Fruit fly (Drosophila melanogaster): ENCODE data around the gene CG4849.

CG4849 gene

DNA sequence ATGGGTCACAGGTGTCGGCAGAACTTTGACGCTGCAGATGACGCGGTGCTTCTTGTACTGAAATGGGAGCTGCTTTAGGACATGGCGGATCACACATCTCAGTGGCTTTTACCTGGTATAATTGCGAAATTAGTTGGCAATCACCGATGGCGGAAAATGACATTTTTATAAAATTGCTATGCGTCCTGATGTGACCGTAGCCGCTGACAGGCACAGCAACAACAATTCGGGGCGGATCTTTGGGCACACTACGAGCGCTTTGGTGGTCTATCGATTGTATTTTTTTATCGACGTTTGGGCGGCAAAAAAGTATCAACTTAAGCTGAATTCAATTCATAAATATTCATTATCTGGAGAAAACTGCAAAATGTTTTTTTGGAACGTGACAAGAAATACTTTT is 9.3 kb upstream of the CG4849 start, which contains the start of gene CG4951 (continued):
- TF ChIP-seq Trl (optimal IDR thresholded peaks at IDR 0.05), result no peak
- TF ChIP-seq Trl (GFP tag; optimal IDR thresholded peaks at IDR 0.05), result no peak
- TF ChIP-seq CG32772 (GFP tag; IDR thresholded peaks at IDR 0.05), result no peak
- no peak for TF ChIP-seq trh (GFP tag; optimal IDR thresholded peaks at IDR 0.05)
- no peak for TF ChIP-seq CG6272 (GFP tag; IDR thresholded peaks at IDR 0.05)
- no peak for TF ChIP-seq CG1529 (GFP tag; optimal IDR thresholded peaks at IDR 0.05)
- TF ChIP-seq insv (GFP tag; optimal IDR thresholded peaks at IDR 0.05), result no peak
- TF ChIP-seq Atf6 (GFP tag; IDR thresholded peaks at IDR 0.05), result no peak
- peak; percentile 78 for TF ChIP-seq CG13287 (GFP tag; IDR thresholded peaks at IDR 0.05; ENCODE audit: partially characterized antibody)
- peak; percentile 40 for TF ChIP-seq CG14710 (tag; optimal IDR thresholded peaks at IDR 0.05)
- TF ChIP-seq Ada2b (GFP tag; IDR thresholded peaks at IDR 0.05), result no peak
- TF ChIP-seq Dref (GFP tag; IDR thresholded peaks at IDR 0.05), result peak; percentile 94
- peak; percentile 57; the same call in 2 of the 3 replicates for TF ChIP-seq CG34224 (GFP tag; IDR thresholded peaks at IDR 0.05; ENCODE audit: partially characterized antibody)
- TF ChIP-seq CG7786 (GFP tag; optimal IDR thresholded peaks at IDR 0.05), result no peak
- TF ChIP-seq CG16813 (GFP tag; IDR thresholded peaks at IDR 0.05; ENCODE audit: partially characterized antibody), result peak; percentile 36; the same call in 1 of the 3 replicates
- no peak for TF ChIP-seq corto (GFP tag; optimal IDR thresholded peaks at IDR 0.05)
- no peak for TF ChIP-seq D (optimal IDR thresholded peaks at IDR 0.05)
- no peak for TF ChIP-seq D (GFP tag; optimal IDR thresholded peaks at IDR 0.05)
- peak; percentile 53; the same call in 2 of the 3 replicates for TF ChIP-seq CG14860 (GFP tag; IDR thresholded peaks at IDR 0.05; ENCODE audit: partially characterized antibody)
- TF ChIP-seq slbo (GFP tag; IDR thresholded peaks at IDR 0.05), result no peak
- peak; percentile 79 for TF ChIP-seq gfzf (GFP tag; optimal IDR thresholded peaks at IDR 0.05)
- no peak for TF ChIP-seq CTCF (GFP tag; optimal IDR thresholded peaks at IDR 0.05)
- TF ChIP-seq usp (GFP tag; optimal IDR thresholded peaks at IDR 0.05), result no peak
- peak; percentile 62 for TF ChIP-seq Sin3A (optimal IDR thresholded peaks at IDR 0.05)
- TF ChIP-seq Chrac-16 (GFP tag; optimal IDR thresholded peaks at IDR 0.05), result no peak
- TF ChIP-seq nerfin-1 (tag; optimal IDR thresholded peaks at IDR 0.05), result peak; percentile 19
- no peak for TF ChIP-seq wek (GFP tag; optimal IDR thresholded peaks at IDR 0.05)
- peak; percentile 60 for TF ChIP-seq Scr (GFP tag; IDR thresholded peaks at IDR 0.05; ENCODE audit: partially characterized antibody)
- no peak for TF ChIP-seq TFAM (GFP tag; optimal IDR thresholded peaks at IDR 0.05)
- no peak for TF ChIP-seq CG1233 (GFP tag; optimal IDR thresholded peaks at IDR 0.05)
- TF ChIP-seq CG17385 (GFP tag; optimal IDR thresholded peaks at IDR 0.05), result no peak
- peak; percentile 62; the same call in 1 of the 2 replicates for TF ChIP-seq nerfin-2 (GFP tag; IDR thresholded peaks at IDR 0.05; ENCODE audit: partially characterized antibody)
- TF ChIP-seq Elba2 (GFP tag; optimal IDR thresholded peaks at IDR 0.05), result no peak
- TF ChIP-seq pum (GFP tag; optimal IDR thresholded peaks at IDR 0.05), result no peak
- TF ChIP-seq CG11504 (tag; optimal IDR thresholded peaks at IDR 0.05), result no peak
- no peak for TF ChIP-seq CG8765 (GFP tag; IDR thresholded peaks at IDR 0.05)
- TF ChIP-seq nom (GFP tag; optimal IDR thresholded peaks at IDR 0.05), result no peak
- TF ChIP-seq CG12659 (GFP tag; optimal IDR thresholded peaks at IDR 0.05), result peak; percentile 2
- TF ChIP-seq CG17359 (tag; optimal IDR thresholded peaks at IDR 0.05), result no peak
- TF ChIP-seq CG6683 (GFP tag; optimal IDR thresholded peaks at IDR 0.05), result no peak
- TF ChIP-seq HLH54F (GFP tag; optimal IDR thresholded peaks at IDR 0.05), result no peak
- no peak for TF ChIP-seq fru (optimal IDR thresholded peaks at IDR 0.05)
- TF ChIP-seq unpg (GFP tag; optimal IDR thresholded peaks at IDR 0.05), result no peak
- no peak for TF ChIP-seq CG14965 (GFP tag; optimal IDR thresholded peaks at IDR 0.05; ENCODE audit: borderline replicate concordance)
- no peak for TF ChIP-seq CG4282 (GFP tag; optimal IDR thresholded peaks at IDR 0.05)
- no peak for TF ChIP-seq aop (GFP tag; IDR thresholded peaks at IDR 0.05)
- no peak for TF ChIP-seq CG1602 (GFP tag; optimal IDR thresholded peaks at IDR 0.05)
- no peak for TF ChIP-seq inv (GFP tag; IDR thresholded peaks at IDR 0.05; ENCODE audit: partially characterized antibody)
- TF ChIP-seq CG10366 (GFP tag; IDR thresholded peaks at IDR 0.05), result no peak
- TF ChIP-seq knrl (GFP tag; IDR thresholded peaks at IDR 0.05; ENCODE audit: partially characterized antibody), result peak; percentile 32; the same call in 1 of the 3 replicates
- TF ChIP-seq Gsc (GFP tag; IDR thresholded peaks at IDR 0.05), result no peak
- peak; percentile 97 for TF ChIP-seq E2f2 (GFP tag; IDR thresholded peaks at IDR 0.05)
- no peak for TF ChIP-seq lmd (GFP tag; IDR thresholded peaks at IDR 0.05)
